Worm (Caenorhabditis elegans) whole organism, L1 larva: Measurements from ENCODE around the gene nhr-285.

Experiments used
- aly-2 ChIP-seq: fragments of 150-350 bp; optimal IDR thresholded peaks from 2 replicates; lab custom pipeline; 2014; ENCODE audit warnings: missing biosample characterization, missing genetic modification characterization
- blmp-1 ChIP-seq: fragments of 150-350 bp; optimal IDR thresholded peaks from 2 replicates; lab custom pipeline; 2014; ENCODE audit warnings: missing biosample characterization, missing genetic modification characterization
- egl-27 ChIP-seq, 2 experiments: fragments of 150-350 bp in 1 of 2; sonication (generic microtip); optimal IDR thresholded peaks; 3 replicates each; lab custom pipeline; 2017 to 2018; ENCODE audit warnings: missing biosample characterization in 2 of 2, missing genetic modification characterization in 2 of 2, missing genetic modification reagents in 2 of 2
- hlh-4 ChIP-seq: sonication (generic microtip); optimal IDR thresholded peaks from 2 replicates; lab custom pipeline; 2016; ENCODE audit warnings: mild to moderate bottlenecking, missing genetic modification characterization, missing compliant biosample characterization
- lir-3 ChIP-seq: sonication (generic microtip); optimal IDR thresholded peaks from 2 replicates; lab custom pipeline; 2016; ENCODE audit warnings: mild to moderate bottlenecking, missing genetic modification characterization, moderate library complexity, missing compliant biosample characterization; ENCODE audit not compliant: poor library complexity
- lsy-2 ChIP-seq, 2 experiments: fragments of 150-350 bp; optimal IDR thresholded peaks; 2 replicates each; lab custom pipeline; 2014; ENCODE audit warnings: missing biosample characterization in 2 of 2, missing genetic modification characterization in 2 of 2
- mdl-1 ChIP-seq, 2 experiments: fragments of 150-350 bp; optimal IDR thresholded peaks; 2 replicates each; lab custom pipeline; 2014 to 2017; ENCODE audit warnings: missing biosample characterization in 2 of 2, missing genetic modification characterization in 2 of 2, inconsistent platforms in 1 of 2
- mep-1 ChIP-seq: fragments of 150-350 bp; optimal IDR thresholded peaks from 2 replicates; lab custom pipeline; 2014; ENCODE audit warnings: missing biosample characterization, missing genetic modification characterization
- nhr-20 ChIP-seq: sonication (generic microtip); optimal IDR thresholded peaks from 2 replicates; lab custom pipeline; 2016; ENCODE audit warnings: mild to moderate bottlenecking, missing genetic modification characterization, missing compliant biosample characterization
- swsn-7 ChIP-seq: sonication (generic microtip); optimal IDR thresholded peaks from 2 replicates; lab custom pipeline; 2016; ENCODE audit warnings: missing genetic modification characterization, missing compliant biosample characterization
- tbx-2 ChIP-seq: sonication (generic microtip); optimal IDR thresholded peaks from 2 replicates; lab custom pipeline; 2016; ENCODE audit warnings: missing genetic modification characterization, missing compliant biosample characterization
- unc-62 ChIP-seq: fragments of 150-350 bp; optimal IDR thresholded peaks from 2 replicates; lab custom pipeline; 2014; ENCODE audit warnings: missing biosample characterization, missing genetic modification reagents, missing genetic modification characterization
- zag-1 ChIP-seq: fragments of 150-350 bp; optimal IDR thresholded peaks from 2 replicates; lab custom pipeline; 2014; ENCODE audit warnings: missing biosample characterization, missing genetic modification characterization
- ztf-4 ChIP-seq: fragments of 150-350 bp; optimal IDR thresholded peaks from 2 replicates; lab custom pipeline; 2014; ENCODE audit warnings: missing biosample characterization, missing genetic modification characterization

DNA sequence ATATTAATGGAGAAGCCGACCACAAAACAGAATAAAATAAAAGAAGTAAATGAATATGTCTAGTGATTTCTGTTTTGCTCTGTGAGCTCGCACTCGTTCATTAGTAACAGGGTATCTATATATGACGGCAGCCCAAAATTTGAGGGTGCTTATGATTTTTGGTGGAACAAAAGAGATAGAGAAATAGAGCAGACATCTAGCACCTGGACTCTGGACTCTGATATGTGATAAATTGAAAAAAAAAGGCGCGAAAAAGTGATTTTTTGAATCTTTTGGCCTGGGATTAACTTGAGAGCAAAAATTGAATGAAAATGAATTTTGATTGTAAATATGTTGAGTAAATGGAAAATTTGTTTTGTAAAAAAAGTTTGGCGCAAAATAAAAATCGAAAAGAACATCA is 2.4 kb downstream of the nhr-285 start, which contains the start of gene nhr-283:
- TF ChIP-seq mdl-1 (tag; optimal IDR thresholded peaks at IDR 0.05; lab: Kevin White, UChicago), result no peak
- no peak for TF ChIP-seq swsn-7 (tag; lab: Kevin White, UChicago)
- no peak for TF ChIP-seq hlh-4 (tag; lab: Kevin White, UChicago)
- no peak for TF ChIP-seq lsy-2 (tag; optimal IDR thresholded peaks at IDR 0.05; lab: Kevin White, UChicago)
- no peak for TF ChIP-seq nhr-20 (tag; lab: Kevin White, UChicago)
- TF ChIP-seq tbx-2 (tag; lab: Kevin White, UChicago), result no peak
- TF ChIP-seq mep-1 (tag; lab: Kevin White, UChicago), result no peak
- TF ChIP-seq lir-3 (tag; lab: Kevin White, UChicago), result no peak
- TF ChIP-seq ztf-4, result no peak
- TF ChIP-seq zag-1 (tag; lab: Kevin White, UChicago), result no peak
- TF ChIP-seq unc-62 (GFP tag; lab: Kevin White, UChicago), result no peak
- no peak for TF ChIP-seq egl-27 (tag; optimal IDR thresholded peaks at IDR 0.05; lab: Kevin White, UChicago)
- TF ChIP-seq aly-2, result no peak
- TF ChIP-seq blmp-1 (tag; lab: Kevin White, UChicago), result no peak
